Worm (Caenorhabditis elegans): ENCODE data around the gene T21D12.7.

DNA sequence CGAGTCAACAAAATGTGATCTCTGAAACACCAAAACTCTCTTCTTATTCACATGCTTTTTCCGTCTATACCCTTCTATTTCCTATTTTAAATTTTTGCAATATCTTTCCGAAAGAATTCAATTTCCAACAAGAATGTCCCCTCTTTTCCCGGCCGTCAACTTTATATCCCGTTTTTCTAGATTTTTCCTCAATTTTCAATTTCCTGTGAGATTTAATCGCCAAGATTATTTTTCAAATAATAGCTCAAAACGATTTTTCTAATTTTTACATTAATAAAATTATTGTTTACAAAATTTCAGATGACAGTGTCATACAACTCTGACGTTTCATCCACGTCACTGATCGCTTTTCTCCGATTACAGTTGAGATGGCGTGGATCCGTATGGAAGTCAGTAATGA is 7.9 kb downstream of the T21D12.7 start, which contains the start of gene best-19:
- no peak for TF ChIP-seq elt-1 (tag; optimal IDR thresholded peaks at IDR 0.05)
- TF ChIP-seq ama-1 (optimal IDR thresholded peaks at IDR 0.05): no peak
- no peak for TF ChIP-seq zag-1 (tag; optimal IDR thresholded peaks at IDR 0.05)
- no peak for TF ChIP-seq alr-1 (tag; optimal IDR thresholded peaks at IDR 0.05)
- TF ChIP-seq nhr-11 (tag; optimal IDR thresholded peaks at IDR 0.05): no peak
- no peak for TF ChIP-seq mdl-1 (tag; optimal IDR thresholded peaks at IDR 0.05)
- no peak for TF ChIP-seq ztf-4 (tag; optimal IDR thresholded peaks at IDR 0.05)
- TF ChIP-seq nhr-129 (tag; optimal IDR thresholded peaks at IDR 0.05): no peak
- TF ChIP-seq lin-39 (tag; optimal IDR thresholded peaks at IDR 0.05): no peak
- no peak for TF ChIP-seq unc-62 (GFP tag; optimal IDR thresholded peaks at IDR 0.05)
- TF ChIP-seq peb-1 (tag; optimal IDR thresholded peaks at IDR 0.05): no peak
